Worm (Caenorhabditis elegans) whole organism, L4 larva: ENCODE measurements around the gene F57A10.2.

ENCODE experiments used
- hlh-11 ChIP-seq: fragments of 200-800 bp; sonication (Bioruptor generic); optimal IDR thresholded peaks from 2 replicates; lab custom pipeline; 2018; ENCODE audit warnings: mild to moderate bottlenecking, missing genetic modification characterization, missing compliant biosample characterization
- lin-39 ChIP-seq: fragments of 150-350 bp; optimal IDR thresholded peaks from 2 replicates; lab custom pipeline; 2014; ENCODE audit warnings: missing biosample characterization, missing genetic modification reagents, missing genetic modification characterization
- nhr-11 ChIP-seq: fragments of 150-350 bp; optimal IDR thresholded peaks from 2 replicates; lab custom pipeline; 2014; ENCODE audit warnings: missing biosample characterization, missing genetic modification characterization
- rbr-2 ChIP-seq: sonication (generic microtip); optimal IDR thresholded peaks from 2 replicates; lab custom pipeline; 2016; ENCODE audit warnings: missing genotype, missing genetic modification characterization, missing compliant biosample characterization
- skn-1 ChIP-seq: fragments of 150-350 bp; optimal IDR thresholded peaks from 2 replicates; lab custom pipeline; 2014; ENCODE audit warnings: missing biosample characterization, missing genetic modification characterization
- snpc-1.2 ChIP-seq: fragments of 200-800 bp; sonication (Bioruptor generic); IDR thresholded peaks from 2 replicates; pipeline ENCODE4 v1.3.6; 2022; ENCODE audit warnings: missing genetic modification reagents, missing genetic modification characterization, missing compliant biosample characterization
- ztf-11 ChIP-seq: fragments of 150-350 bp; optimal IDR thresholded peaks from 2 replicates; lab custom pipeline; 2014; ENCODE audit warnings: missing biosample characterization, missing genetic modification characterization

DNA sequence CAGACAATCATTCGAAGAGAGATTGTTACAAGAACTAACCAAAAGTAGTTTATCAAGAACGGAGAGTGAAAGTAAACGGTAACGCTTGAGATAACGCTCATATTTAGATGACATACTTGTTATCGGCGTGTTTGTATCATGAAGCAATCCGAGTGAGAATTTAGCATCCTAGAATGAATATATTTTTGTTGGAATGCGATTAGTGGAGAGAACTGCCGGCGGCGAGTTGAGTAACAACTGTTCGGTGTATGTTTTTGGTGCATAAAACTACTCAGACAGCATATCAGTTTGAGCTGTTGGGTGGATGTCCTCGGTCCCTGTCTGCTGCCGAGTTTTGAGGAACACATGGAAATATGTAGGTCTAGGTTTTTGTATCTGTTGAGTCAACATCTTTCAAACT lies 32.8 kb upstream of the F57A10.2 start, which contains the start of gene T23D5.3:
- TF ChIP-seq rbr-2 (tag; lab: Kevin White, UChicago), result no peak
- TF ChIP-seq skn-1 (tag; lab: Kevin White, UChicago), result no peak
- no peak for TF ChIP-seq hlh-11 (tag; lab: Kevin White, UChicago)
- TF ChIP-seq nhr-11 (tag; lab: Kevin White, UChicago), result no peak
- no peak for TF ChIP-seq lin-39 (tag; lab: Kevin White, UChicago)
- TF ChIP-seq snpc-1.2, result no peak
- no peak for TF ChIP-seq ztf-11 (tag; lab: Kevin White, UChicago)
